Fruit fly (Drosophila melanogaster): ENCODE measurements around the gene CG9649.

DNA sequence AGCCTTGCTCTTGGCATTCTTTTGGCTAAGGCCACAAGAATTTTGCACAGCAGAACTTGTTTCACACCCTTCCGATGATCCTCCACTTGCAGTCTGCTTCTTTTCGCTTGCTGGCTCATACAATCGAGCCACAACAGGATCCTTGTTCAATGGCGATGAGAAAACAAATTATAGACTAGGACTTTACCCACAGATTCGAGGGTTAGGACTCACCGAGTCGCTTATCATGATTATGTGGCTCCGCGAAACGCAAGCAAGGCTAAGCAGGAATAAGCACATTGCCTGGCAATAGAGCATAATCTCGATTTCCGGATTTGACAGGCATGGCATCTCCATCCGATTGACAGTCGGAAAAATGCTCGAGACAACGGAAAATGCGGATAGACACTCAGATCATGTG lies 44.4 kb upstream of the CG9649 start, which contains the start of the genes CG14839 and CG14841:
- no peak for TF ChIP-seq EcR (GFP tag; optimal IDR thresholded peaks at IDR 0.05)
- no peak for TF ChIP-seq Dll (optimal IDR thresholded peaks at IDR 0.05)

Measured in whole organism.